Fruit fly (Drosophila melanogaster): ENCODE data around the gene aus.
A peak's percentile ranks its signal among the peaks of the same experiment; 100 is the strongest.

aus gene

DNA sequence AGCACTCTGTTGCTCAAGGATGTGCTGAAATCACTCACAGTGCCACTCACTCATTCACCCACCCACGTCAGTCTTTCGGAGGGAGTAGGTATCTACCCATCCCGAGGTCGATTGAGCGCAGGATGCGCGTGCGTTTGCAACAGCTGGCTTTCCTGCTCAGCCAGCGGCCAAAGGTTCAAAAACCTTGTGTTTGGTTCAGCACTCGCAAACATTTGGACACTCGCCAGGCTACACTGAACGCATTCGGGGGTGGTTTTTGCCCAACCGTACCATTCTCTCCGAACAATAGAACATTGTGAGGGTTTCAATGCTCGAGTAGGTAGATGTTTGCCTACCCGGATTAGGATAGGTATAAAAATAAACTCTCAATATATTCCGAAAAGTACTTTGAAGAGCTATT lies 54.4 kb downstream of the aus start (continued):
- TF ChIP-seq CG1832 (GFP tag; optimal IDR thresholded peaks at IDR 0.05) (no peak), onecut (GFP tag; IDR thresholded peaks at IDR 0.05) (0 out of 2 replicates have a peak, but pooled peaks have one; percentile 14), twi (tag; optimal IDR thresholded peaks at IDR 0.05) (peak; percentile 26), Nf-YA (GFP tag; IDR thresholded peaks at IDR 0.05) (no peak), Vsx1 (GFP tag; optimal IDR thresholded peaks at IDR 0.05) (no peak), CG33213 (GFP tag; optimal IDR thresholded peaks at IDR 0.05) (no peak), grn (GFP tag; optimal IDR thresholded peaks at IDR 0.05) (no peak), D (optimal IDR thresholded peaks at IDR 0.05) (peak; percentile 46), D (GFP tag; optimal IDR thresholded peaks at IDR 0.05) (no peak), Neu2 (GFP tag; optimal IDR thresholded peaks at IDR 0.05; ENCODE audit: borderline replicate concordance) (no peak), ewg (GFP tag; optimal IDR thresholded peaks at IDR 0.05) (peak; percentile 71), repo (GFP tag; optimal IDR thresholded peaks at IDR 0.05) (no peak), CG10462 (GFP tag; optimal IDR thresholded peaks at IDR 0.05) (no peak), CG8388 (GFP tag; optimal IDR thresholded peaks at IDR 0.05) (no peak), CG10431 (GFP tag; optimal IDR thresholded peaks at IDR 0.05) (no peak), CG18599 (GFP tag; optimal IDR thresholded peaks at IDR 0.05) (peak; percentile 14), lab (GFP tag; optimal IDR thresholded peaks at IDR 0.05) (peak; percentile 9), crp (GFP tag; optimal IDR thresholded peaks at IDR 0.05) (peak in 1 of 2 experiments; percentile 2), Fer1 (GFP tag; optimal IDR thresholded peaks at IDR 0.05) (peak; percentile 37), da (GFP tag; optimal IDR thresholded peaks at IDR 0.05) (no peak), jing (GFP tag; optimal IDR thresholded peaks at IDR 0.05) (no peak), Awh (GFP tag; IDR thresholded peaks at IDR 0.05) (0 out of 2 replicates have a peak, but pooled peaks have one; percentile 14), dmrt99B (tag; optimal IDR thresholded peaks at IDR 0.05) (no peak), ftz-f1 (GFP tag; optimal IDR thresholded peaks at IDR 0.05) (no peak), CG6791 (GFP tag; IDR thresholded peaks at IDR 0.05; ENCODE audit: partially characterized antibody) (peak; percentile 36; the same call in 1 of the 3 replicates), CG30403 (GFP tag; optimal IDR thresholded peaks at IDR 0.05) (peak; percentile 0), CG10267 (tag; optimal IDR thresholded peaks at IDR 0.05) (no peak), ara (GFP tag; IDR thresholded peaks at IDR 0.05) (0 out of 2 replicates have a peak, but pooled peaks have one; percentile 26), lilli (GFP tag; optimal IDR thresholded peaks at IDR 0.05) (peak; percentile 5), fd3F (GFP tag; optimal IDR thresholded peaks at IDR 0.05) (no peak), fd102C (GFP tag; optimal IDR thresholded peaks at IDR 0.05) (no peak), CG10209 (GFP tag; optimal IDR thresholded peaks at IDR 0.05) (no peak), CG17361 (GFP tag; IDR thresholded peaks at IDR 0.05) (no peak), CG4730 (GFP tag; IDR thresholded peaks at IDR 0.05) (no peak), CG4404 (GFP tag; IDR thresholded peaks at IDR 0.05) (no peak), gce (GFP tag; IDR thresholded peaks at IDR 0.05) (no peak), CG3847 (GFP tag; IDR thresholded peaks at IDR 0.05) (no peak), CG2199 (GFP tag; IDR thresholded peaks at IDR 0.05) (peak; percentile 69; the same call in 1 of the 3 replicates), CG32532 (GFP tag; IDR thresholded peaks at IDR 0.05) (no peak), ci (GFP tag; IDR thresholded peaks at IDR 0.05) (peak; percentile 55; the same call in 1 of the 3 replicates)

DNA sequence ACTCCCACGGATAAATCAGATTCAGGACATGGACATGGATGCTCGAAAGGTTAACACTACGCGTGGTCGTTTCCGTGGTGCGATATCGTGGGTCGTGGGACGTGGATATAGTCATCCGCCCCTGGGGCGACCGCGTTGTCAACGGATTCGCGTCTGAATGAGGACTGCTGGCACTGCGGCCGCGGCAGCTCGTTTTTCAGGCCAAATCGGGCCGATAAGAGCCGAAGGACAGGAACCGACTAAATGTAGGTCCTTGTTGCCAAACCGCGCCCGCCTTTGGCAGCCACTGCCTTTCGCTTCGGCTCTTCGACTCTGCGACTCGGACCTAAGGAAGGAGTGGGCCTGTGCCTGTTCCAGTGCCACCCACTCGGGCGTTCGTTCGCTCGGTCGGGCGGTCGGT lies 55.6 kb downstream of the aus start, which contains the start of gene SIFaR:
Gene SIFaR (minus strand): TSS at position 166 of the 400 bp plus-strand sequence.
- TF ChIP-seq CG18599 (GFP tag; optimal IDR thresholded peaks at IDR 0.05) = peak; percentile 27
- TF ChIP-seq cg (GFP tag; optimal IDR thresholded peaks at IDR 0.05) = no peak
- no peak for TF ChIP-seq Six4 (GFP tag; optimal IDR thresholded peaks at IDR 0.05)
- no peak for TF ChIP-seq CG17328 (GFP tag; IDR thresholded peaks at IDR 0.05)
- TF ChIP-seq CG31388 (GFP tag; optimal IDR thresholded peaks at IDR 0.05) = no peak
- no peak for TF ChIP-seq CG8388 (GFP tag; optimal IDR thresholded peaks at IDR 0.05)
- TF ChIP-seq Deaf1 (tag; optimal IDR thresholded peaks at IDR 0.05) = peak; percentile 96
- no peak for TF ChIP-seq Eip74EF (GFP tag; optimal IDR thresholded peaks at IDR 0.05)
- no peak for TF ChIP-seq CHES-1-like (GFP tag; optimal IDR thresholded peaks at IDR 0.05)
- TF ChIP-seq CG10543 (GFP tag; optimal IDR thresholded peaks at IDR 0.05) = peak; percentile 39
- TF ChIP-seq Myb (GFP tag; optimal IDR thresholded peaks at IDR 0.05) = no peak
- no peak for TF ChIP-seq D19B (GFP tag; optimal IDR thresholded peaks at IDR 0.05)
- peak; percentile 87 for TF ChIP-seq CG13894 (tag; optimal IDR thresholded peaks at IDR 0.05)
- 0 out of 2 replicates have a peak, but pooled peaks have one; percentile 4 for TF ChIP-seq Rfx (GFP tag; IDR thresholded peaks at IDR 0.05)
- no peak for TF ChIP-seq yki (optimal IDR thresholded peaks at IDR 0.05)

All from whole organism, embryonic.